Worm (Caenorhabditis elegans): Measurements from ENCODE around the gene C30A5.16.

Gene C30A5.16

DNA sequence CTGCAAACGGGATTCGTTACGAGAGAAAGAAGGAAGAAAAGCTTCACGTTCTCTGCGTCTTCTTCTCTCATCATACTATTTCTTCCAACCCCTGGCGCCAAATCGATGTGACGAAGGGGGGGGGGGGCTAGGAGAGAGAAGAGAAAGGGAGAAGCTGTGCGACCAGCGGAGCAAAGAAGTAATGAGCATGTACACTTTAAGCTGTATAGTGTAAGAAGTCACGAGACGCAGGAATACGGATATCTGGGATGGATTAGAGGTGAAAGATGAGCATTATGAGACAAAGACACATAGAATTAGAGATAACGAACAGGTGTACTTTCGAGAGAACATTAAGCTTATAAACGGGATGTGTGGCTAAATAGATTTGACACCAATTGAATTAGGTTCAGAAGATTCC lies 16.3 kb upstream of the C30A5.16 start:
- TF ChIP-seq lin-38 (GFP tag; IDR thresholded peaks at IDR 0.05) = no peak
- TF ChIP-seq hmg-1.1 (GFP tag; IDR thresholded peaks at IDR 0.05) = no peak
- no peak for TF ChIP-seq mep-1 (tag; optimal IDR thresholded peaks at IDR 0.05)
- TF ChIP-seq daf-16 (GFP tag; optimal IDR thresholded peaks at IDR 0.05) = no peak
- no peak for TF ChIP-seq daf-16 (tag; optimal IDR thresholded peaks at IDR 0.05)
- no peak for TF ChIP-seq F37D6.2 (tag; optimal IDR thresholded peaks at IDR 0.05)
- TF ChIP-seq hlh-11 (tag; optimal IDR thresholded peaks at IDR 0.05) = no peak
- no peak for TF ChIP-seq mdt-29 (GFP tag; IDR thresholded peaks at IDR 0.05)
- TF ChIP-seq ces-1 (GFP tag; optimal IDR thresholded peaks at IDR 0.05) = no peak
- 0 out of 2 replicates have a peak, but pooled peaks have one; percentile 35 for TF ChIP-seq vab-7 (GFP tag; IDR thresholded peaks at IDR 0.05)
- no peak for TF ChIP-seq lim-7 (GFP tag; IDR thresholded peaks at IDR 0.05)
- no peak for TF ChIP-seq zag-1 (tag; optimal IDR thresholded peaks at IDR 0.05)
- TF ChIP-seq spr-1 (tag; optimal IDR thresholded peaks at IDR 0.05) = no peak
- TF ChIP-seq zfp-3 (GFP tag; conservative IDR thresholded peaks at IDR 0.05) = no peak
- TF ChIP-seq Y48G9A.11 (GFP tag; IDR thresholded peaks at IDR 0.05) = no peak
- TF ChIP-seq pha-4 (GFP tag; IDR thresholded peaks at IDR 0.05) = no peak
- no peak for TF ChIP-seq pha-4 (tag; optimal IDR thresholded peaks at IDR 0.05)
- TF ChIP-seq hlh-30 (tag; optimal IDR thresholded peaks at IDR 0.05; ENCODE audit: insufficient read depth) = peak; percentile 66
- no peak for TF ChIP-seq mdl-1 (tag; optimal IDR thresholded peaks at IDR 0.05)
- TF ChIP-seq unc-39 (tag; optimal IDR thresholded peaks at IDR 0.05) = no peak
- TF ChIP-seq ceh-28 (tag; optimal IDR thresholded peaks at IDR 0.05) = peak; percentile 22
- no peak for TF ChIP-seq spr-3 (GFP tag; optimal IDR thresholded peaks at IDR 0.05)
- TF ChIP-seq nhr-6 (tag; optimal IDR thresholded peaks at IDR 0.05) = no peak
- TF ChIP-seq rbr-2 (tag; optimal IDR thresholded peaks at IDR 0.05) = peak; percentile 63
- TF ChIP-seq lsy-2 (tag; optimal IDR thresholded peaks at IDR 0.05) = peak in 1 of 2 experiments; percentile 46
- TF ChIP-seq fkh-10 (GFP tag; optimal IDR thresholded peaks at IDR 0.05) = peak; percentile 45
- no peak for TF ChIP-seq jun-1 (tag; optimal IDR thresholded peaks at IDR 0.05)
- no peak for TF ChIP-seq egl-27 (tag; optimal IDR thresholded peaks at IDR 0.05)
- TF ChIP-seq Y5F2A.4 (GFP tag; optimal IDR thresholded peaks at IDR 0.05) = no peak
- TF ChIP-seq dmd-9 (GFP tag; IDR thresholded peaks at IDR 0.05) = no peak
- no peak for TF ChIP-seq aha-1 (tag)
- TF ChIP-seq egl-43 (GFP tag; IDR thresholded peaks at IDR 0.05) = no peak
- no peak for TF ChIP-seq nhr-102 (tag; optimal IDR thresholded peaks at IDR 0.05)
- no peak for TF ChIP-seq nhr-111 (GFP tag; optimal IDR thresholded peaks at IDR 0.05)
- no peak for TF ChIP-seq nhr-237 (tag; optimal IDR thresholded peaks at IDR 0.05)
- no peak for TF ChIP-seq tag-97 (GFP tag; IDR thresholded peaks at IDR 0.05)
- no peak for TF ChIP-seq php-3 (GFP tag; IDR thresholded peaks at IDR 0.05)
- TF ChIP-seq nhr-10 (tag; optimal IDR thresholded peaks at IDR 0.05) = no peak
- TF ChIP-seq nhr-42 (GFP tag; IDR thresholded peaks at IDR 0.05) = no peak
- peak in 1 of 2 experiments; percentile 28 for TF ChIP-seq unc-62 (GFP tag; optimal IDR thresholded peaks at IDR 0.05 in 1 of 2)
- TF ChIP-seq unc-62 (tag; optimal IDR thresholded peaks at IDR 0.05) = no peak
- TF ChIP-seq ctbp-1 (GFP tag; IDR thresholded peaks at IDR 0.05) = peak; percentile 28; the same call in 1 of the 2 replicates
- no peak for TF ChIP-seq snpc-1.2 (GFP tag; IDR thresholded peaks at IDR 0.05)
- TF ChIP-seq duxl-1 (tag; optimal IDR thresholded peaks at IDR 0.05; ENCODE audit: poor library complexity) = no peak
- TF ChIP-seq D1046.2 (GFP tag; IDR thresholded peaks at IDR 0.05) = no peak
- no peak for TF ChIP-seq zip-11 (GFP tag; IDR thresholded peaks at IDR 0.05)
- no peak for TF ChIP-seq fos-1 (tag; optimal IDR thresholded peaks at IDR 0.05)
- TF ChIP-seq saeg-2 (GFP tag; IDR thresholded peaks at IDR 0.05) = no peak
- TF ChIP-seq zip-2 (tag; optimal IDR thresholded peaks at IDR 0.05) = no peak
- TF ChIP-seq snpc-4 (tag; optimal IDR thresholded peaks at IDR 0.05) = no peak
- TF ChIP-seq T26A8.4 (GFP tag; IDR thresholded peaks at IDR 0.05) = no peak
- TF ChIP-seq nhr-11 (tag; optimal IDR thresholded peaks at IDR 0.05) = peak; percentile 45
- TF ChIP-seq lin-29 (GFP tag; IDR thresholded peaks at IDR 0.05) = no peak
- no peak for TF ChIP-seq mes-2 (tag; optimal IDR thresholded peaks at IDR 0.05; ENCODE audit: poor library complexity, severe bottlenecking)
